Worm (Caenorhabditis elegans): Measurements from ENCODE around the gene ptr-3.

Gene ptr-3

ce11 chrII:340714-341113 is 26.6 kb downstream of the ptr-3 start:
- TF ChIP-seq nhr-12 (tag; optimal IDR thresholded peaks at IDR 0.05) (no peak), ceh-39 (tag; optimal IDR thresholded peaks at IDR 0.05) (no peak), M03D4.4 (tag; optimal IDR thresholded peaks at IDR 0.05) (no peak), unc-120 (tag; optimal IDR thresholded peaks at IDR 0.05; ENCODE audit: poor library complexity, severe bottlenecking) (no peak), cnd-1 (tag; optimal IDR thresholded peaks at IDR 0.05) (no peak), ceh-43 (GFP tag; optimal IDR thresholded peaks at IDR 0.05) (no peak), ham-2 (GFP tag; optimal IDR thresholded peaks at IDR 0.05) (no peak), pha-4 (tag; optimal IDR thresholded peaks at IDR 0.05) (no peak), lin-32 (GFP tag; optimal IDR thresholded peaks at IDR 0.05) (no peak), lin-13 (tag; optimal IDR thresholded peaks at IDR 0.05) (no peak), nhr-2 (tag; optimal IDR thresholded peaks at IDR 0.05) (no peak), zip-8 (tag; optimal IDR thresholded peaks at IDR 0.05) (no peak), unc-39 (tag; optimal IDR thresholded peaks at IDR 0.05) (no peak), bed-3 (GFP tag; optimal IDR thresholded peaks at IDR 0.05) (no peak), elt-1 (tag; optimal IDR thresholded peaks at IDR 0.05; ENCODE audit: borderline replicate concordance, insufficient read depth) (no peak), sem-2 (GFP tag; optimal IDR thresholded peaks at IDR 0.05) (no peak)

ce11 chrII:340224-340623 is 27.1 kb downstream of the ptr-3 start, which contains the start of gene clc-31:
TSS of gene clc-31 (plus strand) at chrII:340524.
- TF ChIP-seq blmp-1 (tag; optimal IDR thresholded peaks at IDR 0.05) (no peak), mls-2 (tag; optimal IDR thresholded peaks at IDR 0.05) (no peak), hlh-1 (tag; optimal IDR thresholded peaks at IDR 0.05) (no peak), ztf-11 (tag; optimal IDR thresholded peaks at IDR 0.05) (no peak), flh-1 (GFP tag; optimal IDR thresholded peaks at IDR 0.05) (no peak), sem-2 (GFP tag; optimal IDR thresholded peaks at IDR 0.05) (no peak), sptf-1 (tag; optimal IDR thresholded peaks at IDR 0.05) (no peak), nhr-237 (tag; optimal IDR thresholded peaks at IDR 0.05) (no peak), elt-3 (tag; optimal IDR thresholded peaks at IDR 0.05) (no peak), ham-2 (GFP tag; optimal IDR thresholded peaks at IDR 0.05) (no peak), snpc-4 (tag; optimal IDR thresholded peaks at IDR 0.05) (no peak), lin-32 (GFP tag; optimal IDR thresholded peaks at IDR 0.05) (no peak), lin-13 (tag; optimal IDR thresholded peaks at IDR 0.05) (no peak), nhr-76 (tag; optimal IDR thresholded peaks at IDR 0.05) (no peak), drap-1 (GFP tag; optimal IDR thresholded peaks at IDR 0.05) (no peak)

ce11 chrII:337233-337832 is 30.0 kb downstream of the ptr-3 start, which contains the start of gene cpn-2:
TSS of gene cpn-2 (plus strand) at chrII:337782.
- TF ChIP-seq ham-2 (GFP tag; optimal IDR thresholded peaks at IDR 0.05), result peak; percentile 57
- TF ChIP-seq blmp-1 (tag; optimal IDR thresholded peaks at IDR 0.05), result peak; percentile 87
- TF ChIP-seq sptf-1 (tag; optimal IDR thresholded peaks at IDR 0.05), result no peak

ce11 chrII:334828-335227 is 32.5 kb downstream of the ptr-3 start:
- TF ChIP-seq nhr-76 (tag; optimal IDR thresholded peaks at IDR 0.05) (no peak), mls-2 (tag; optimal IDR thresholded peaks at IDR 0.05) (no peak), ceh-43 (GFP tag; optimal IDR thresholded peaks at IDR 0.05) (no peak), nhr-237 (tag; optimal IDR thresholded peaks at IDR 0.05) (no peak), nhr-28 (tag; optimal IDR thresholded peaks at IDR 0.05) (no peak), elt-3 (tag; optimal IDR thresholded peaks at IDR 0.05) (no peak)

ce11 chrII:333853-334449 is 33.4 kb downstream of the ptr-3 start:
- TF ChIP-seq nhr-12 (tag; optimal IDR thresholded peaks at IDR 0.05) (no peak), flh-1 (GFP tag; optimal IDR thresholded peaks at IDR 0.05) (no peak), blmp-1 (tag; optimal IDR thresholded peaks at IDR 0.05) (peak; percentile 90), unc-62 (GFP tag; optimal IDR thresholded peaks at IDR 0.05) (no peak), hlh-1 (tag; optimal IDR thresholded peaks at IDR 0.05) (no peak)

ce11 chrII:332419-332818 is 34.9 kb downstream of the ptr-3 start, which contains the start of gene cbn-1:
TSS of gene cbn-1 (minus strand) at chrII:332519.
- TF ChIP-seq ceh-43 (GFP tag; optimal IDR thresholded peaks at IDR 0.05) (no peak), elt-1 (tag; optimal IDR thresholded peaks at IDR 0.05; ENCODE audit: borderline replicate concordance, insufficient read depth) (no peak)

Data from whole organism, mixed stage, embryonic.